Fruit fly (Drosophila melanogaster) whole organism, prepupa: Measurements from ENCODE around the gene CG34135.

Experiments used
- Blimp-1 ChIP-seq: fragments of 200-800 bp; sonication (Bioruptor generic); optimal IDR thresholded peaks from 3 replicates; lab custom pipeline; 2017; ENCODE audit warnings: missing biosample characterization, missing genetic modification characterization, mild to moderate bottlenecking, moderate library complexity, missing genetic modification reagents
- CG10631 ChIP-seq: fragments of 200-800 bp; sonication (Bioruptor generic); optimal IDR thresholded peaks from 2 replicates; lab custom pipeline; 2016; ENCODE audit warnings: missing biosample characterization, missing genetic modification characterization
- CG10669 ChIP-seq: fragments of 200-800 bp; sonication (Bioruptor generic); optimal IDR thresholded peaks from 3 replicates; lab custom pipeline; 2018; ENCODE audit warnings: missing biosample characterization, mild to moderate bottlenecking, missing genetic modification characterization, moderate library complexity
- CG11294 ChIP-seq: fragments of 200-800 bp; sonication (Bioruptor generic); IDR thresholded peaks from 2 replicates; pipeline ENCODE4 v1.3.6; 2022; ENCODE audit warnings: missing biosample characterization, missing genetic modification characterization
- CG11762 ChIP-seq: fragments of 200-800 bp; sonication (Bioruptor generic); optimal IDR thresholded peaks from 3 replicates; lab custom pipeline; 2016; ENCODE audit warnings: missing biosample characterization, missing genetic modification characterization; ENCODE audit not compliant: insufficient read depth
- CG11902 ChIP-seq: fragments of 200-800 bp; sonication (Bioruptor generic); optimal IDR thresholded peaks from 3 replicates; lab custom pipeline; 2016; ENCODE audit warnings: missing biosample characterization, missing genetic modification characterization
- CG15336 ChIP-seq: fragments of 200-800 bp; sonication (Bioruptor generic); IDR thresholded peaks from 2 replicates; pipeline ENCODE4 v1.3.6; 2022; ENCODE audit warnings: missing biosample characterization, missing genetic modification characterization
- CG1621 ChIP-seq: fragments of 200-800 bp; sonication (Bioruptor generic); optimal IDR thresholded peaks from 3 replicates; lab custom pipeline; 2018; ENCODE audit warnings: missing biosample characterization, mild to moderate bottlenecking, missing genetic modification characterization
- CG16779 ChIP-seq: fragments of 200-800 bp; sonication (Bioruptor generic); optimal IDR thresholded peaks from 3 replicates; lab custom pipeline; 2017; ENCODE audit warnings: missing biosample characterization, mild to moderate bottlenecking, missing genetic modification characterization
- CG3032 ChIP-seq: fragments of 200-800 bp; optimal IDR thresholded peaks from 2 replicates; lab custom pipeline; 2019; ENCODE audit warnings: missing biosample characterization, mild to moderate bottlenecking, missing genetic modification characterization, moderate library complexity
- CG31627 ChIP-seq: fragments of 200-800 bp; sonication (Bioruptor generic); optimal IDR thresholded peaks from 3 replicates; lab custom pipeline; 2016; ENCODE audit warnings: missing biosample characterization, missing genetic modification characterization
- CG32006 ChIP-seq: fragments of 200-800 bp; sonication (Bioruptor generic); optimal IDR thresholded peaks from 3 replicates; lab custom pipeline; 2017; ENCODE audit warnings: missing biosample characterization, mild to moderate bottlenecking, missing genetic modification characterization
- CG3919 ChIP-seq: fragments of 200-800 bp; sonication (Bioruptor generic); optimal IDR thresholded peaks from 3 replicates; lab custom pipeline; 2016; ENCODE audit warnings: missing biosample characterization, missing genetic modification characterization
- CG4318 ChIP-seq: fragments of 200-800 bp; sonication (Bioruptor generic); optimal IDR thresholded peaks from 3 replicates; lab custom pipeline; 2017; ENCODE audit warnings: missing biosample characterization, mild to moderate bottlenecking, missing genetic modification characterization
- CG6163 ChIP-seq: fragments of 200-800 bp; sonication (Bioruptor generic); IDR thresholded peaks from 3 replicates; pipeline ENCODE4 v1.3.6; 2022; ENCODE audit warnings: missing biosample characterization, missing genetic modification characterization
- CG6276 ChIP-seq: fragments of 200-800 bp; sonication (Bioruptor generic); optimal IDR thresholded peaks from 2 replicates; lab custom pipeline; 2017; ENCODE audit warnings: missing biosample characterization, mild to moderate bottlenecking, missing genetic modification characterization
- CG6792 ChIP-seq: fragments of 200-800 bp; sonication (Bioruptor generic); optimal IDR thresholded peaks from 3 replicates; lab custom pipeline; 2016; ENCODE audit warnings: missing biosample characterization, missing genetic modification characterization
- CG6808 ChIP-seq: fragments of 200-800 bp; sonication (Bioruptor generic); optimal IDR thresholded peaks from 3 replicates; lab custom pipeline; 2017; ENCODE audit warnings: missing biosample characterization, missing genetic modification characterization, mild to moderate bottlenecking, moderate library complexity, missing genetic modification reagents
- CG6854 ChIP-seq: fragments of 200-800 bp; sonication (Bioruptor generic); optimal IDR thresholded peaks from 2 replicates; lab custom pipeline; 2017; ENCODE audit warnings: missing biosample characterization, mild to moderate bottlenecking, missing genetic modification characterization
- CG7368 ChIP-seq: fragments of 200-800 bp; sonication (Bioruptor generic); optimal IDR thresholded peaks from 3 replicates; lab custom pipeline; 2016; ENCODE audit warnings: missing biosample characterization, missing genetic modification characterization
- CG8119 ChIP-seq: fragments of 200-800 bp; sonication (Bioruptor generic); IDR thresholded peaks from 3 replicates; pipeline ENCODE4 v1.3.6; 2022; ENCODE audit warnings: missing biosample characterization, missing genetic modification characterization
- CG8632 ChIP-seq: fragments of 200-800 bp; sonication (Bioruptor generic); optimal IDR thresholded peaks from 3 replicates; lab custom pipeline; 2016; ENCODE audit warnings: missing biosample characterization, missing genetic modification characterization
- CG9139 ChIP-seq: fragments of 200-800 bp; sonication (Bioruptor generic); optimal IDR thresholded peaks from 3 replicates; lab custom pipeline; 2017; ENCODE audit warnings: missing biosample characterization, mild to moderate bottlenecking, missing genetic modification characterization
- Eip75B ChIP-seq: fragments of 200-800 bp; sonication (Bioruptor generic); optimal IDR thresholded peaks from 3 replicates; lab custom pipeline; 2016; ENCODE audit warnings: missing biosample characterization, missing genetic modification characterization
- Eip78C ChIP-seq: fragments of 200-800 bp; sonication (Bioruptor generic); peaks from one replicate; lab custom pipeline; 2016; ENCODE audit warnings: missing biosample characterization, missing genetic modification characterization
- Eip93F ChIP-seq: fragments of 200-800 bp; sonication (Bioruptor generic); optimal IDR thresholded peaks from 2 replicates; lab custom pipeline; 2016; ENCODE audit warnings: missing biosample characterization, mild to moderate bottlenecking, missing genetic modification characterization
- Ets96B ChIP-seq: fragments of 200-800 bp; optimal IDR thresholded peaks from 2 replicates; lab custom pipeline; 2019; ENCODE audit warnings: missing biosample characterization, mild to moderate bottlenecking, missing genetic modification characterization, moderate library complexity
- Gug ChIP-seq: fragments of 200-800 bp; sonication (Bioruptor generic); IDR thresholded peaks from 2 replicates; pipeline ENCODE4 v1.3.6; 2022; ENCODE audit warnings: missing biosample characterization, missing genetic modification characterization
- Hr38 ChIP-seq: sonication (Bioruptor generic); optimal IDR thresholded peaks from 2 replicates; lab custom pipeline; 2016; ENCODE audit warnings: missing biosample characterization, missing genetic modification characterization
- Hr4 ChIP-seq: fragments of 200-800 bp; sonication (Bioruptor generic); optimal IDR thresholded peaks from 3 replicates; lab custom pipeline; 2016; ENCODE audit warnings: missing biosample characterization, missing genetic modification characterization
- Lpt ChIP-seq: fragments of 200-800 bp; sonication (Bioruptor generic); optimal IDR thresholded peaks from 3 replicates; lab custom pipeline; 2016; ENCODE audit warnings: missing biosample characterization, missing genetic modification characterization
- Met ChIP-seq: fragments of 200-800 bp; sonication (Bioruptor generic); optimal IDR thresholded peaks from 3 replicates; lab custom pipeline; 2016; ENCODE audit warnings: missing biosample characterization, missing genetic modification characterization
- OdsH ChIP-seq: fragments of 200-800 bp; sonication (Bioruptor generic); optimal IDR thresholded peaks from 3 replicates; lab custom pipeline; 2016; ENCODE audit warnings: missing biosample characterization, missing genetic modification characterization
- Sox102F ChIP-seq: fragments of 200-800 bp; sonication (Bioruptor generic); optimal IDR thresholded peaks from 2 replicates; lab custom pipeline; 2016; ENCODE audit warnings: missing biosample characterization, mild to moderate bottlenecking, missing genetic modification characterization
- Sox14 ChIP-seq: fragments of 200-800 bp; sonication (Bioruptor generic); optimal IDR thresholded peaks from 3 replicates; lab custom pipeline; 2016; ENCODE audit warnings: missing biosample characterization, missing genetic modification characterization
- Sox15 ChIP-seq: fragments of 200-800 bp; sonication (Bioruptor generic); optimal IDR thresholded peaks from 3 replicates; lab custom pipeline; 2016; ENCODE audit warnings: missing biosample characterization, missing genetic modification characterization
- achi ChIP-seq: fragments of 200-800 bp; sonication (Bioruptor generic); optimal IDR thresholded peaks from 3 replicates; lab custom pipeline; 2016; ENCODE audit warnings: missing biosample characterization, missing genetic modification characterization
- acj6 ChIP-seq: fragments of 200-800 bp; sonication (Bioruptor generic); optimal IDR thresholded peaks from 3 replicates; lab custom pipeline; 2016; ENCODE audit warnings: missing biosample characterization, missing genetic modification characterization
- dac ChIP-seq: fragments of 200-800 bp; sonication (Bioruptor generic); optimal IDR thresholded peaks from 2 replicates; lab custom pipeline; 2017; ENCODE audit warnings: missing biosample characterization, mild to moderate bottlenecking, missing genetic modification characterization
- dsx ChIP-seq: fragments of 200-800 bp; optimal IDR thresholded peaks from 3 replicates; lab custom pipeline; 2019; ENCODE audit warnings: missing biosample characterization, mild to moderate bottlenecking, missing genetic modification characterization, moderate library complexity; ENCODE audit not compliant: poor library complexity, severe bottlenecking
- esn ChIP-seq: fragments of 200-800 bp; sonication (Bioruptor generic); optimal IDR thresholded peaks from 2 replicates; lab custom pipeline; 2016; ENCODE audit warnings: missing biosample characterization, mild to moderate bottlenecking, missing genetic modification characterization, moderate library complexity
- fd59A ChIP-seq: fragments of 200-800 bp; sonication (Bioruptor generic); optimal IDR thresholded peaks from 2 replicates; lab custom pipeline; 2017; ENCODE audit warnings: missing biosample characterization, mild to moderate bottlenecking, missing genetic modification characterization, missing genetic modification reagents
- fd85E ChIP-seq: fragments of 200-800 bp; sonication (Bioruptor generic); optimal IDR thresholded peaks from 3 replicates; lab custom pipeline; 2016; ENCODE audit warnings: missing biosample characterization, missing genetic modification characterization
- fkh ChIP-seq: fragments of 200-800 bp; sonication (Bioruptor generic); optimal IDR thresholded peaks from 3 replicates; lab custom pipeline; 2017; ENCODE audit warnings: missing biosample characterization, mild to moderate bottlenecking, missing genetic modification characterization, moderate library complexity
- net ChIP-seq: fragments of 200-800 bp; sonication (Bioruptor generic); optimal IDR thresholded peaks from 3 replicates; lab custom pipeline; 2016; ENCODE audit warnings: missing biosample characterization, missing genetic modification characterization
- salr ChIP-seq, 2 experiments: fragments of 200-800 bp; sonication (Bioruptor generic); optimal IDR thresholded peaks; 3 replicates each; lab custom pipeline; 2016 to 2018; ENCODE audit warnings: missing biosample characterization in 2 of 2, missing genetic modification characterization in 2 of 2, mild to moderate bottlenecking in 1 of 2
- ss ChIP-seq, 2 experiments: fragments of 200-800 bp; sonication (Bioruptor generic); optimal IDR thresholded peaks; 2 replicates in 1 of 2; 3 replicates in 1 of 2; lab custom pipeline; 2017 to 2018; ENCODE audit warnings: mild to moderate bottlenecking in 2 of 2, missing biosample characterization in 2 of 2, missing genetic modification characterization in 2 of 2, moderate library complexity in 1 of 2
- svp ChIP-seq: fragments of 200-800 bp; sonication (Bioruptor generic); peaks from one replicate; lab custom pipeline; 2016; ENCODE audit warnings: missing biosample characterization, missing genetic modification characterization
- topi ChIP-seq: fragments of 200-800 bp; sonication (Bioruptor generic); optimal IDR thresholded peaks from 3 replicates; lab custom pipeline; 2016; ENCODE audit warnings: missing biosample characterization, missing genetic modification characterization
- vri ChIP-seq: fragments of 200-800 bp; sonication (Bioruptor generic); optimal IDR thresholded peaks from 3 replicates; lab custom pipeline; 2016; ENCODE audit warnings: missing biosample characterization, mild to moderate bottlenecking, missing genetic modification characterization

CG34135 gene

dm6 chr3R:8715371-8715770, 52.6 kb downstream of the CG34135 start:
- no peak for TF ChIP-seq ss (GFP tag; optimal IDR thresholded peaks at IDR 0.05; lab: Kevin White, UChicago)
- peak; percentile 64 for TF ChIP-seq fkh (GFP tag; lab: Kevin White, UChicago)

- TF ChIP-seq CG10669 (no peak), CG3919 (GFP tag; lab: Kevin White, UChicago) (peak; percentile 34), Sox102F (GFP tag; lab: Kevin White, UChicago) (no peak), CG6163 (peak; percentile 64), CG6792 (no peak), CG4318 (no peak), dac (GFP tag; lab: Kevin White, UChicago) (no peak), CG32006 (GFP tag; lab: Kevin White, UChicago) (peak; percentile 74), CG11762 (GFP tag; lab: Kevin White, UChicago) (no peak), CG6276 (peak; percentile 1), fkh (GFP tag; lab: Kevin White, UChicago) (peak; percentile 9), Sox15 (no peak), net (GFP tag; lab: Kevin White, UChicago) (no peak), CG8632 (GFP tag; lab: Kevin White, UChicago) (peak; percentile 59), OdsH (GFP tag; lab: Kevin White, UChicago) (peak; percentile 14), CG15336 (GFP tag; lab: Robert Waterston, UW) (no peak), acj6 (GFP tag; lab: Kevin White, UChicago) (peak; percentile 27), CG16779 (tag; lab: Kevin White, UChicago) (no peak), Eip78C (GFP tag; lab: Kevin White, UChicago) (peak; percentile 63), esn (peak; percentile 52), Blimp-1 (GFP tag; lab: Kevin White, UChicago) (peak; percentile 23), fd85E (GFP tag; lab: Kevin White, UChicago) (no peak), CG1621 (tag; lab: Kevin White, UChicago) (no peak), Eip93F (GFP tag; lab: Kevin White, UChicago) (no peak), CG6854 (GFP tag; lab: Kevin White, UChicago) (no peak), Ets96B (no peak), CG6808 (no peak), CG10631 (GFP tag; lab: Kevin White, UChicago) (peak; percentile 19), dsx (peak; percentile 21), CG3032 (tag; lab: Kevin White, UChicago) (peak; percentile 28), CG9139 (GFP tag; lab: Kevin White, UChicago) (no peak), CG11902 (GFP tag; lab: Kevin White, UChicago) (no peak), CG7368 (GFP tag; lab: Kevin White, UChicago) (no peak), Gug (GFP tag; lab: Robert Waterston, UW) (no peak), salr (GFP tag; optimal IDR thresholded peaks at IDR 0.05; lab: Kevin White, UChicago) (peak in 1 of 2 experiments; percentile 14), fd59A (GFP tag; lab: Kevin White, UChicago) (no peak), topi (GFP tag; lab: Kevin White, UChicago) (peak; percentile 2), achi (GFP tag; lab: Kevin White, UChicago) (peak; percentile 46), Hr4 (GFP tag; lab: Kevin White, UChicago) (no peak), CG8119 (GFP tag; lab: Robert Waterston, UW) (no peak), Eip75B (GFP tag; lab: Kevin White, UChicago) (no peak), Hr38 (GFP tag; lab: Kevin White, UChicago) (no peak), svp (GFP tag; lab: Kevin White, UChicago) (peak; percentile 78), CG31627 (GFP tag; lab: Kevin White, UChicago) (no peak), Sox14 (no peak), vri (GFP tag; lab: Kevin White, UChicago) (no peak), Lpt (no peak), Met (GFP tag; lab: Kevin White, UChicago) (no peak), CG11294 (GFP tag; lab: Robert Waterston, UW) (no peak)
Measured at dm6 chr3R:8712722-8713131, 55.3 kb downstream of the CG34135 start, which contains the start of gene CG8112. CG8112 (plus strand) TSS chr3R:8712933.
